Fruit fly (Drosophila melanogaster) whole organism, prepupa: ENCODE results near the gene CG34138.

Experiments used
- Blimp-1 ChIP-seq: fragments of 200-800 bp; sonication (Bioruptor generic); optimal IDR thresholded peaks from 3 replicates; lab custom pipeline; 2017; ENCODE audit warnings: missing biosample characterization, missing genetic modification characterization, mild to moderate bottlenecking, moderate library complexity, missing genetic modification reagents
- CG10669 ChIP-seq: fragments of 200-800 bp; sonication (Bioruptor generic); optimal IDR thresholded peaks from 3 replicates; lab custom pipeline; 2018; ENCODE audit warnings: missing biosample characterization, mild to moderate bottlenecking, missing genetic modification characterization, moderate library complexity
- CG11902 ChIP-seq: fragments of 200-800 bp; sonication (Bioruptor generic); optimal IDR thresholded peaks from 3 replicates; lab custom pipeline; 2016; ENCODE audit warnings: missing biosample characterization, missing genetic modification characterization
- CG15336 ChIP-seq: fragments of 200-800 bp; sonication (Bioruptor generic); IDR thresholded peaks from 2 replicates; pipeline ENCODE4 v1.3.6; 2022; ENCODE audit warnings: missing biosample characterization, missing genetic modification characterization
- CG16779 ChIP-seq: fragments of 200-800 bp; sonication (Bioruptor generic); optimal IDR thresholded peaks from 3 replicates; lab custom pipeline; 2017; ENCODE audit warnings: missing biosample characterization, mild to moderate bottlenecking, missing genetic modification characterization
- CG3032 ChIP-seq: fragments of 200-800 bp; optimal IDR thresholded peaks from 2 replicates; lab custom pipeline; 2019; ENCODE audit warnings: missing biosample characterization, mild to moderate bottlenecking, missing genetic modification characterization, moderate library complexity
- CG32006 ChIP-seq: fragments of 200-800 bp; sonication (Bioruptor generic); optimal IDR thresholded peaks from 3 replicates; lab custom pipeline; 2017; ENCODE audit warnings: missing biosample characterization, mild to moderate bottlenecking, missing genetic modification characterization
- CG34406 ChIP-seq: fragments of 200-800 bp; sonication (Bioruptor generic); optimal IDR thresholded peaks from 3 replicates; lab custom pipeline; 2016; ENCODE audit warnings: missing biosample characterization, missing genetic modification characterization
- CG4318 ChIP-seq: fragments of 200-800 bp; sonication (Bioruptor generic); optimal IDR thresholded peaks from 3 replicates; lab custom pipeline; 2017; ENCODE audit warnings: missing biosample characterization, mild to moderate bottlenecking, missing genetic modification characterization
- CG6163 ChIP-seq: fragments of 200-800 bp; sonication (Bioruptor generic); IDR thresholded peaks from 3 replicates; pipeline ENCODE4 v1.3.6; 2022; ENCODE audit warnings: missing biosample characterization, missing genetic modification characterization
- CG6276 ChIP-seq: fragments of 200-800 bp; sonication (Bioruptor generic); optimal IDR thresholded peaks from 2 replicates; lab custom pipeline; 2017; ENCODE audit warnings: missing biosample characterization, mild to moderate bottlenecking, missing genetic modification characterization
- CG6792 ChIP-seq: fragments of 200-800 bp; sonication (Bioruptor generic); optimal IDR thresholded peaks from 3 replicates; lab custom pipeline; 2016; ENCODE audit warnings: missing biosample characterization, missing genetic modification characterization
- CG6854 ChIP-seq: fragments of 200-800 bp; sonication (Bioruptor generic); optimal IDR thresholded peaks from 2 replicates; lab custom pipeline; 2017; ENCODE audit warnings: missing biosample characterization, mild to moderate bottlenecking, missing genetic modification characterization
- CG7368 ChIP-seq: fragments of 200-800 bp; sonication (Bioruptor generic); optimal IDR thresholded peaks from 3 replicates; lab custom pipeline; 2016; ENCODE audit warnings: missing biosample characterization, missing genetic modification characterization
- CG8119 ChIP-seq: fragments of 200-800 bp; sonication (Bioruptor generic); IDR thresholded peaks from 3 replicates; pipeline ENCODE4 v1.3.6; 2022; ENCODE audit warnings: missing biosample characterization, missing genetic modification characterization
- CG8319 ChIP-seq: fragments of 200-800 bp; sonication (Bioruptor generic); optimal IDR thresholded peaks from 3 replicates; lab custom pipeline; 2016; ENCODE audit warnings: missing biosample characterization, missing genetic modification characterization
- Eip75B ChIP-seq: fragments of 200-800 bp; sonication (Bioruptor generic); optimal IDR thresholded peaks from 3 replicates; lab custom pipeline; 2016; ENCODE audit warnings: missing biosample characterization, missing genetic modification characterization
- Eip78C ChIP-seq: fragments of 200-800 bp; sonication (Bioruptor generic); peaks from one replicate; lab custom pipeline; 2016; ENCODE audit warnings: missing biosample characterization, missing genetic modification characterization
- Eip93F ChIP-seq: fragments of 200-800 bp; sonication (Bioruptor generic); optimal IDR thresholded peaks from 2 replicates; lab custom pipeline; 2016; ENCODE audit warnings: missing biosample characterization, mild to moderate bottlenecking, missing genetic modification characterization
- Ets21C ChIP-seq: fragments of 200-800 bp; sonication (Bioruptor generic); optimal IDR thresholded peaks from 3 replicates; lab custom pipeline; 2016; ENCODE audit warnings: missing biosample characterization, missing genetic modification characterization
- Ets96B ChIP-seq: fragments of 200-800 bp; optimal IDR thresholded peaks from 2 replicates; lab custom pipeline; 2019; ENCODE audit warnings: missing biosample characterization, mild to moderate bottlenecking, missing genetic modification characterization, moderate library complexity
- Gug ChIP-seq: fragments of 200-800 bp; sonication (Bioruptor generic); IDR thresholded peaks from 2 replicates; pipeline ENCODE4 v1.3.6; 2022; ENCODE audit warnings: missing biosample characterization, missing genetic modification characterization
- Hr39 ChIP-seq: fragments of 200-800 bp; sonication (Bioruptor generic); optimal IDR thresholded peaks from 2 replicates; lab custom pipeline; 2016; ENCODE audit warnings: missing biosample characterization, missing genetic modification characterization
- Hr4 ChIP-seq: fragments of 200-800 bp; sonication (Bioruptor generic); optimal IDR thresholded peaks from 3 replicates; lab custom pipeline; 2016; ENCODE audit warnings: missing biosample characterization, missing genetic modification characterization
- Lpt ChIP-seq: fragments of 200-800 bp; sonication (Bioruptor generic); optimal IDR thresholded peaks from 3 replicates; lab custom pipeline; 2016; ENCODE audit warnings: missing biosample characterization, missing genetic modification characterization
- Met ChIP-seq: fragments of 200-800 bp; sonication (Bioruptor generic); optimal IDR thresholded peaks from 3 replicates; lab custom pipeline; 2016; ENCODE audit warnings: missing biosample characterization, missing genetic modification characterization
- OdsH ChIP-seq: fragments of 200-800 bp; sonication (Bioruptor generic); optimal IDR thresholded peaks from 3 replicates; lab custom pipeline; 2016; ENCODE audit warnings: missing biosample characterization, missing genetic modification characterization
- Smox ChIP-seq: fragments of 200-800 bp; sonication (Bioruptor generic); optimal IDR thresholded peaks from 3 replicates; lab custom pipeline; 2016; ENCODE audit warnings: missing biosample characterization, missing genetic modification characterization
- Sox15 ChIP-seq: fragments of 200-800 bp; sonication (Bioruptor generic); optimal IDR thresholded peaks from 3 replicates; lab custom pipeline; 2016; ENCODE audit warnings: missing biosample characterization, missing genetic modification characterization
- acj6 ChIP-seq: fragments of 200-800 bp; sonication (Bioruptor generic); optimal IDR thresholded peaks from 3 replicates; lab custom pipeline; 2016; ENCODE audit warnings: missing biosample characterization, missing genetic modification characterization
- cyc ChIP-seq: fragments of 200-800 bp; sonication (Bioruptor generic); optimal IDR thresholded peaks from 3 replicates; lab custom pipeline; 2016; ENCODE audit warnings: missing biosample characterization, missing genetic modification characterization
- dac ChIP-seq: fragments of 200-800 bp; sonication (Bioruptor generic); optimal IDR thresholded peaks from 2 replicates; lab custom pipeline; 2017; ENCODE audit warnings: missing biosample characterization, mild to moderate bottlenecking, missing genetic modification characterization
- fd59A ChIP-seq: fragments of 200-800 bp; sonication (Bioruptor generic); optimal IDR thresholded peaks from 2 replicates; lab custom pipeline; 2017; ENCODE audit warnings: missing biosample characterization, mild to moderate bottlenecking, missing genetic modification characterization, missing genetic modification reagents
- fd85E ChIP-seq: fragments of 200-800 bp; sonication (Bioruptor generic); optimal IDR thresholded peaks from 3 replicates; lab custom pipeline; 2016; ENCODE audit warnings: missing biosample characterization, missing genetic modification characterization
- fkh ChIP-seq: fragments of 200-800 bp; sonication (Bioruptor generic); optimal IDR thresholded peaks from 3 replicates; lab custom pipeline; 2017; ENCODE audit warnings: missing biosample characterization, mild to moderate bottlenecking, missing genetic modification characterization, moderate library complexity
- net ChIP-seq: fragments of 200-800 bp; sonication (Bioruptor generic); optimal IDR thresholded peaks from 3 replicates; lab custom pipeline; 2016; ENCODE audit warnings: missing biosample characterization, missing genetic modification characterization
- pdm3 ChIP-seq: fragments of 200-800 bp; sonication (Bioruptor generic); optimal IDR thresholded peaks from 3 replicates; lab custom pipeline; 2016; ENCODE audit warnings: missing biosample characterization, missing genetic modification characterization
- salr ChIP-seq, 2 experiments: fragments of 200-800 bp; sonication (Bioruptor generic); optimal IDR thresholded peaks; 3 replicates each; lab custom pipeline; 2016 to 2018; ENCODE audit warnings: missing biosample characterization in 2 of 2, missing genetic modification characterization in 2 of 2, mild to moderate bottlenecking in 1 of 2
- spab ChIP-seq: fragments of 200-800 bp; sonication (Bioruptor generic); optimal IDR thresholded peaks from 2 replicates; lab custom pipeline; 2017; ENCODE audit warnings: missing biosample characterization, mild to moderate bottlenecking, missing genetic modification characterization, missing genetic modification reagents
- svp ChIP-seq: fragments of 200-800 bp; sonication (Bioruptor generic); peaks from one replicate; lab custom pipeline; 2016; ENCODE audit warnings: missing biosample characterization, missing genetic modification characterization
- vri ChIP-seq: fragments of 200-800 bp; sonication (Bioruptor generic); optimal IDR thresholded peaks from 3 replicates; lab custom pipeline; 2016; ENCODE audit warnings: missing biosample characterization, mild to moderate bottlenecking, missing genetic modification characterization

CG34138 gene

DNA sequence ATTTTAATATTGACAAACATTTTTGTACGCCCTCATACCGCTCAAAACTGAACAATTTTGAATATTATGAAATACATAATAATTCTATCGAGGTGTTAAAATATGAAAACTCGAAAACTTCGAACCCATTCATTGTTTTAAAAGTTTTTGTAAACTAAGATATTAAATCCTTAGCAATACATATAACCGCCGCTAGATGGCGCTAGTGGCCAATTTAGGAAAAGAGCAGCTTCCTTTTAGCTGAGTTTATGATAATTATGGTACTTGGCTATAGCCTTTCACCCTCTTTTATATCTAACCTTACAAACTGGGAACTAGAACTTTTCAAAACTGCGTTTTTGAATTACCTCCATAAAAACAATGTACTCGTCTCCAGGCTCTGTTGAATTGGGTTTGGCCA, 22.5 kb downstream of the CG34138 start:
- TF ChIP-seq Met (GFP tag; lab: Kevin White, UChicago) = no peak
- no peak for TF ChIP-seq vri (GFP tag; lab: Kevin White, UChicago)

dm6 chr3R:19657766-19658165, 23.0 kb downstream of the CG34138 start, which contains the start of gene CG6184:
CG6184 (minus strand) TSS chr3R:19657866.
- TF ChIP-seq fd85E (GFP tag; lab: Kevin White, UChicago) (no peak), fkh (GFP tag; lab: Kevin White, UChicago) (no peak), Lpt (GFP tag; lab: Kevin White, UChicago) (no peak), CG6276 (GFP tag; lab: Kevin White, UChicago) (no peak), CG8119 (no peak), CG10669 (no peak), CG11902 (GFP tag; lab: Kevin White, UChicago) (no peak), Hr4 (GFP tag; lab: Kevin White, UChicago) (no peak), Eip75B (GFP tag; lab: Kevin White, UChicago) (no peak), fd59A (GFP tag; lab: Kevin White, UChicago) (no peak), CG4318 (GFP tag; lab: Kevin White, UChicago) (no peak), Met (GFP tag; lab: Kevin White, UChicago) (no peak), CG32006 (GFP tag; lab: Kevin White, UChicago) (no peak), Smox (no peak), CG6854 (GFP tag; lab: Kevin White, UChicago) (no peak), pdm3 (GFP tag; lab: Kevin White, UChicago) (no peak), svp (GFP tag; lab: Kevin White, UChicago) (no peak)

DNA sequence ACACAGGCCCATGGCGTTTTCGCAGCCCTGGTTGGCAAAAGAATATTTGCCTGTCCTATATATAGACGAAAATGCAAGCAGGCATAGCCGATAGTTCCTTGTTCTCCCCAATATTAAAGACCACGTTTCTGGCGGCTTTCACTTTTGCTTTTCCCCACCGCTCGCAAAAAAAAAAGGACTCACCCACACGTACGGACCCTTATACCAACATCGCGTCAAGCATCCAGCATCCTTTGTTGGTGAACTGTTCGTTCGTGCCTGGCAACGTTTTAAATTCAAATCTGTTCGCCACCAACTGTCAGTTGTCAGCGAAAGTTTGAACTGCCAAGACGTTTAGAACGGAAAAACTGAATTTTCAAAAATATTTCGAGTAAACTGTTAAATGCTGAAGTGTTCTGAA, 24.7 kb downstream of the CG34138 start, which contains the start of gene ort:
Gene ort (plus strand): TSS at position 301 of the 400 bp plus-strand sequence.
- TF ChIP-seq acj6 (no peak), salr (GFP tag; optimal IDR thresholded peaks at IDR 0.05; lab: Kevin White, UChicago) (no peak)

DNA sequence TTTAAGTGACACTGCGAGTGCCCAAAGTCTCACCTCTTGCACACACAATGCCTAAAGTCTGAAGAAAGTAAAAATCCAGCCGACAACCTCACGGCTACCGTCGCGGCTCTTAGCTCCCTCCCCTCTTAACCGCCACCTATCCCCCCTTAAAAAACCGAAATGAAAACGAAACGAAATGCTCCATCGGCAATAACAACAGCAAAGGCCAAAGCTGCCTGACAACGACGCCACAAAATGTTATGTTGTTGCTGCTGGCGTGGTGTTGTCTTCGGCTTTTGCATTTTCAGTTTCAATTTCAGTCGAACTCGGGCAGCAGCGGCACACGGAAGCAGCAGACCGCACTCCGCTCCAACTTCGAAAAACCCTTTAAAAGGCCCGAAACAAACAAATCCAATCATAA, 30.0 kb downstream of the CG34138 start, which contains the start of gene CG7432:
Gene CG7432 (plus strand): TSS at position 295 of the 400 bp plus-strand sequence.
- TF ChIP-seq Eip78C (GFP tag; lab: Kevin White, UChicago) (peak; percentile 10), svp (GFP tag; lab: Kevin White, UChicago) (peak; percentile 48), CG6792 (GFP tag; lab: Kevin White, UChicago) (no peak), Blimp-1 (peak; percentile 86)
- TF ChIP-seq, all 60 proteins: peak for 3

DNA sequence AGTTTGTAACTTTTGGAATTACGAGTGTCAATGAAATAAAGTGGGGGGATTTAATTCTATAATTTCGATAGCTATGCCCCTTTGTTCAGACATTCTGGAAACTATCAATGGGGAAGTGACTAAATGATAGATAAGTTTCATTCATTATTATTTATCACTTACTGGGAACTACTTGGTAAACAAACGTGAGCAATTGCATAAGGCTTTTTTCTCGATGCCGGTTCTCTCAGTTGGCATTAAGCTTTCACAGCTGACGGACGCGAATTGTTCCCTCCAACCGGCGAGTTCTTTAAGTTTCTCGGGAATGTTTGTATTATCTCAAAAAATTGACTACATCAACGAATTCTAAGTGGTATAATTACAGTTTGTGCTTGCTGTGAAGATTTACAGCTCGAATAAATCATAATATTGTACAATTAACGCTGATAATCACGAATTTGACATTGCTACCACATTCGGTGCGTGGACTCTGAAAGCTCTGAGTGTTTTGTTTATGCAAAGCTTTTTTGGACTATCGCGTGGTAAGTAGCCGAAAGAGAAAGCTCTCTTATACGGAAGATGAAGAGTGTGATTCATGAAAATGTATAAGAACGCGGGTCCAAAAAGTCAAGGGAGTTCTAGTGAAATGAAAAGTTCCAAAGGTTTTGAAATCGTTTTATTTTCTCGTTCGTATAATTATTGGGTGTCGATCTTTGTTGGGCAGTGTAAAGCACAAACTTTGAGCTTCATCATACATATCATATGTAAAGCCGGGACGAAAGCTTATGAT, 36.7 kb downstream of the CG34138 start, which contains the start of gene Naam:
Gene Naam (plus strand): TSS at position 228 of the 769 bp plus-strand sequence.
- peak; percentile 77 for TF ChIP-seq Eip75B (GFP tag; lab: Kevin White, UChicago)
- peak; percentile 65 for TF ChIP-seq CG10669
- TF ChIP-seq Gug (GFP tag; lab: Robert Waterston, UW) = peak; percentile 74
- peak; percentile 89 for TF ChIP-seq CG6163 (GFP tag; lab: Robert Waterston, UW)
- peak; percentile 79 for TF ChIP-seq Smox
- peak; percentile 27 for TF ChIP-seq Blimp-1
- TF ChIP-seq CG7368 (GFP tag; lab: Kevin White, UChicago) = peak; percentile 83
- TF ChIP-seq Eip93F (GFP tag; lab: Kevin White, UChicago) = no peak
- peak; percentile 22 for TF ChIP-seq CG4318 (GFP tag; lab: Kevin White, UChicago)
- TF ChIP-seq CG32006 (GFP tag; lab: Kevin White, UChicago) = peak; percentile 69
- TF ChIP-seq CG34406 (GFP tag; lab: Kevin White, UChicago) = peak; percentile 68
- peak; percentile 69 for TF ChIP-seq dac (GFP tag; lab: Kevin White, UChicago)
- peak; percentile 78 for TF ChIP-seq CG15336 (GFP tag; lab: Robert Waterston, UW)
- peak; percentile 47 for TF ChIP-seq spab (GFP tag; lab: Kevin White, UChicago)
- TF ChIP-seq CG16779 = peak; percentile 32
- TF ChIP-seq Sox15 (GFP tag; lab: Kevin White, UChicago) = peak; percentile 2
- peak; percentile 59 for TF ChIP-seq Ets96B (tag; lab: Kevin White, UChicago)
- TF ChIP-seq net (GFP tag; lab: Kevin White, UChicago) = peak; percentile 82
- peak; percentile 74 for TF ChIP-seq OdsH (GFP tag; lab: Kevin White, UChicago)
- peak; percentile 78 for TF ChIP-seq Hr4 (GFP tag; lab: Kevin White, UChicago)
- peak; percentile 57 for TF ChIP-seq fd85E (GFP tag; lab: Kevin White, UChicago)
- peak; percentile 57 for TF ChIP-seq CG8319 (GFP tag; lab: Kevin White, UChicago)
- TF ChIP-seq Hr39 (GFP tag; lab: Kevin White, UChicago) = peak; percentile 76
- peak; percentile 46 for TF ChIP-seq CG3032 (tag; lab: Kevin White, UChicago)
- TF ChIP-seq CG6276 (GFP tag; lab: Kevin White, UChicago) = peak; percentile 72
- peak; percentile 70 for TF ChIP-seq pdm3 (GFP tag; lab: Kevin White, UChicago)
- TF ChIP-seq Ets21C (GFP tag; lab: Kevin White, UChicago) = peak; percentile 43
- TF ChIP-seq salr (GFP tag; optimal IDR thresholded peaks at IDR 0.05; lab: Kevin White, UChicago) = peak in 1 of 2 experiments; percentile 29
- TF ChIP-seq cyc (GFP tag; lab: Kevin White, UChicago) = peak; percentile 68
